Fruit fly (Drosophila melanogaster): ENCODE results near the gene Rbf2.

dm6 chr3R:15925939-15926338 is 39.3 kb upstream of the Rbf2 start:
- no peak for TF ChIP-seq Pif1B (GFP tag; optimal IDR thresholded peaks at IDR 0.05)
- TF ChIP-seq CG14655 (GFP tag; optimal IDR thresholded peaks at IDR 0.05): no peak
- no peak for TF ChIP-seq CG8159 (tag; optimal IDR thresholded peaks at IDR 0.05)

Measured in whole organism, pupa.